Fruit fly (Drosophila melanogaster) whole organism, embryonic: ENCODE results near the gene SelT.
A peak's percentile ranks its signal among the peaks of the same experiment; 100 is the strongest.

Experiments used
- ATbp ChIP-seq: fragments of 200-800 bp; sonication (Bioruptor generic); optimal IDR thresholded peaks from 2 replicates; lab custom pipeline; 2017; ENCODE audit warnings: missing biosample characterization, mild to moderate bottlenecking, missing genetic modification characterization, missing genetic modification reagents
- Asciz ChIP-seq: fragments of 200-800 bp; sonication (Bioruptor generic); optimal IDR thresholded peaks from 2 replicates; lab custom pipeline; 2017; ENCODE audit warnings: missing biosample characterization, mild to moderate bottlenecking, missing genetic modification characterization, missing genetic modification reagents
- Atf3 ChIP-seq: fragments of 200-800 bp; sonication (Bioruptor generic); optimal IDR thresholded peaks from 3 replicates; lab custom pipeline; 2016; ENCODE audit warnings: missing biosample characterization, missing genetic modification characterization
- Bgb ChIP-seq: fragments of 200-800 bp; sonication (Bioruptor generic); IDR thresholded peaks from 2 replicates; pipeline ENCODE4 v1.3.6; 2022; ENCODE audit warnings: missing biosample characterization, missing genetic modification characterization; ENCODE audit not compliant: partially characterized antibody
- Blimp-1 ChIP-seq: fragments of 200-800 bp; sonication (Bioruptor generic); optimal IDR thresholded peaks from 3 replicates; lab custom pipeline; 2018; ENCODE audit warnings: missing biosample characterization, missing genetic modification characterization, mild to moderate bottlenecking, moderate library complexity, missing genetic modification reagents
- CG10209 ChIP-seq: fragments of 200-800 bp; sonication (Bioruptor generic); optimal IDR thresholded peaks from 3 replicates; lab custom pipeline; 2017; ENCODE audit warnings: missing biosample characterization, mild to moderate bottlenecking, missing genetic modification characterization, missing genetic modification reagents
- CG10267 ChIP-seq: fragments of 200-800 bp; sonication (Bioruptor generic); optimal IDR thresholded peaks from 2 replicates; lab custom pipeline; 2018; ENCODE audit warnings: missing biosample characterization, mild to moderate bottlenecking, missing genetic modification characterization, moderate library complexity
- CG10979 ChIP-seq: fragments of 200-800 bp; sonication (Bioruptor generic); optimal IDR thresholded peaks from 2 replicates; lab custom pipeline; 2018; ENCODE audit warnings: missing biosample characterization, mild to moderate bottlenecking, missing genetic modification characterization, moderate library complexity
- CG12942 ChIP-seq: fragments of 200-800 bp; sonication (Bioruptor generic); optimal IDR thresholded peaks from 3 replicates; lab custom pipeline; 2016; ENCODE audit warnings: missing biosample characterization, missing genetic modification characterization
- CG15479 ChIP-seq: fragments of 200-800 bp; sonication (Bioruptor generic); optimal IDR thresholded peaks from 3 replicates; lab custom pipeline; 2019; ENCODE audit warnings: missing biosample characterization, mild to moderate bottlenecking, missing genetic modification characterization, moderate library complexity
- CG17186 ChIP-seq: fragments of 200-800 bp; sonication (Bioruptor generic); optimal IDR thresholded peaks from 3 replicates; lab custom pipeline; 2017; ENCODE audit warnings: missing biosample characterization, missing genetic modification reagents, missing genetic modification characterization
- CG17568 ChIP-seq: fragments of 200-800 bp; sonication (Bioruptor generic); optimal IDR thresholded peaks from 2 replicates; lab custom pipeline; 2018; ENCODE audit warnings: missing biosample characterization, mild to moderate bottlenecking, missing genetic modification characterization, moderate library complexity
- CG2120 ChIP-seq: fragments of 200-800 bp; sonication (Bioruptor generic); optimal IDR thresholded peaks from 3 replicates; lab custom pipeline; 2016; ENCODE audit warnings: missing biosample characterization, missing genetic modification characterization
- CG2889 ChIP-seq: fragments of 200-800 bp; sonication (Bioruptor generic); IDR thresholded peaks from 3 replicates; pipeline ENCODE4 v1.3.6; 2022; ENCODE audit warnings: missing biosample characterization, missing genetic modification characterization
- CG3065 ChIP-seq: fragments of 200-800 bp; sonication (Bioruptor generic); optimal IDR thresholded peaks from 2 replicates; lab custom pipeline; 2016; ENCODE audit warnings: missing biosample characterization, missing genetic modification characterization
- CG3281 ChIP-seq: fragments of 200-800 bp; sonication (Bioruptor generic); optimal IDR thresholded peaks from 3 replicates; lab custom pipeline; 2017; ENCODE audit warnings: missing biosample characterization, mild to moderate bottlenecking, missing genetic modification characterization
- CG3995 ChIP-seq: fragments of 200-800 bp; sonication (Bioruptor generic); optimal IDR thresholded peaks from 3 replicates; lab custom pipeline; 2016; ENCODE audit warnings: missing biosample characterization, missing genetic modification characterization
- CG4707 ChIP-seq: fragments of 200-800 bp; sonication (Bioruptor generic); optimal IDR thresholded peaks from 2 replicates; lab custom pipeline; 2018; ENCODE audit warnings: missing biosample characterization, mild to moderate bottlenecking, missing genetic modification characterization, moderate library complexity
- CG6683 ChIP-seq: fragments of 200-800 bp; sonication (Bioruptor generic); optimal IDR thresholded peaks from 2 replicates; lab custom pipeline; 2017; ENCODE audit warnings: missing biosample characterization, mild to moderate bottlenecking, missing genetic modification characterization, missing genetic modification reagents
- CG8944 ChIP-seq: fragments of 200-800 bp; sonication (Bioruptor generic); optimal IDR thresholded peaks from 3 replicates; lab custom pipeline; 2016; ENCODE audit warnings: missing biosample characterization, missing genetic modification characterization
- CoRest ChIP-seq: fragments of 200-800 bp; sonication (Bioruptor generic); optimal IDR thresholded peaks from 3 replicates; lab custom pipeline; 2018; ENCODE audit warnings: missing biosample characterization, mild to moderate bottlenecking, missing genetic modification characterization, moderate library complexity
- Dbx ChIP-seq: fragments of 200-800 bp; sonication (Bioruptor generic); IDR thresholded peaks from 3 replicates; pipeline ENCODE4 v1.3.6; 2022; ENCODE audit warnings: missing biosample characterization, missing genetic modification characterization
- Eip74EF ChIP-seq, 2 experiments: fragments of 200-800 bp in 1 of 2; fragments of >200 bp in 1 of 2; sonication (Bioruptor generic) in 1 of 2; optimal IDR thresholded peaks; 2 replicates each; lab custom pipeline; 2017 to 2019; ENCODE audit warnings: missing biosample characterization in 2 of 2, missing genetic modification characterization in 2 of 2, mild to moderate bottlenecking in 1 of 2, moderate library complexity in 1 of 2
- Hey ChIP-seq: fragments of 200-800 bp; sonication (Bioruptor generic); optimal IDR thresholded peaks from 3 replicates; lab custom pipeline; 2018; ENCODE audit warnings: missing biosample characterization, mild to moderate bottlenecking, missing genetic modification characterization
- Mes4 ChIP-seq: fragments of 200-800 bp; sonication (Bioruptor generic); optimal IDR thresholded peaks from 2 replicates; lab custom pipeline; 2016; ENCODE audit warnings: missing biosample characterization, missing genetic modification characterization
- Spps ChIP-seq: fragments of 200-800 bp; sonication (Bioruptor generic); optimal IDR thresholded peaks from 2 replicates; lab custom pipeline; 2018; ENCODE audit warnings: missing biosample characterization, mild to moderate bottlenecking, missing genetic modification characterization
- chinmo ChIP-seq: fragments of 200-800 bp; sonication (Bioruptor generic); IDR thresholded peaks from 4 replicates; pipeline ENCODE4 v1.3.6; 2022; ENCODE audit warnings: missing biosample characterization, missing genetic modification characterization; ENCODE audit not compliant: partially characterized antibody
- crp ChIP-seq, 2 experiments: fragments of 200-800 bp; sonication (Bioruptor generic); optimal IDR thresholded peaks; 2 replicates in 1 of 2; 3 replicates in 1 of 2; lab custom pipeline; 2017; ENCODE audit warnings: missing biosample characterization in 2 of 2, missing genetic modification characterization in 2 of 2, mild to moderate bottlenecking in 1 of 2, moderate library complexity in 1 of 2
- dmrt99B ChIP-seq: fragments of 200-800 bp; sonication (Bioruptor generic); optimal IDR thresholded peaks from 2 replicates; lab custom pipeline; 2018; ENCODE audit warnings: missing biosample characterization, mild to moderate bottlenecking, missing genetic modification characterization, moderate library complexity
- fd3F ChIP-seq: fragments of 200-800 bp; sonication (Bioruptor generic); optimal IDR thresholded peaks from 2 replicates; lab custom pipeline; 2018; ENCODE audit warnings: missing biosample characterization, mild to moderate bottlenecking, missing genetic modification characterization, moderate library complexity
- gt ChIP-seq: fragments of 200-800 bp; sonication (Bioruptor generic); IDR thresholded peaks from 2 replicates; pipeline ENCODE4 v1.3.6; 2022; ENCODE audit warnings: missing biosample characterization, missing genetic modification characterization
- her ChIP-seq: fragments of 200-800 bp; sonication (Bioruptor generic); optimal IDR thresholded peaks from 2 replicates; lab custom pipeline; 2016; ENCODE audit warnings: missing biosample characterization, missing genetic modification characterization
- ind ChIP-seq: fragments of 200-800 bp; sonication (Bioruptor generic); optimal IDR thresholded peaks from 3 replicates; lab custom pipeline; 2016; ENCODE audit warnings: missing biosample characterization, missing genetic modification characterization
- jigr1 ChIP-seq: fragments of 200-800 bp; sonication (Bioruptor generic); IDR thresholded peaks from 3 replicates; pipeline ENCODE4 v1.3.6; 2022; ENCODE audit warnings: missing biosample characterization, missing genetic modification characterization
- jing ChIP-seq: fragments of 200-800 bp; sonication (Bioruptor generic); optimal IDR thresholded peaks from 2 replicates; lab custom pipeline; 2018; ENCODE audit warnings: missing biosample characterization, mild to moderate bottlenecking, missing genetic modification characterization
- knrl ChIP-seq: fragments of 200-800 bp; sonication (Bioruptor generic); IDR thresholded peaks from 3 replicates; pipeline ENCODE4 v1.3.6; 2022; ENCODE audit warnings: missing biosample characterization, missing genetic modification characterization; ENCODE audit not compliant: partially characterized antibody
- mam ChIP-seq: fragments of 200-800 bp; sonication (Bioruptor generic); optimal IDR thresholded peaks from 3 replicates; lab custom pipeline; 2016; ENCODE audit warnings: missing biosample characterization, missing genetic modification characterization
- pb ChIP-seq: fragments of 200-800 bp; sonication (Bioruptor generic); optimal IDR thresholded peaks from 3 replicates; lab custom pipeline; 2016; ENCODE audit warnings: missing biosample characterization, missing genetic modification characterization
- pnt ChIP-seq: fragments of 200-800 bp; sonication (Bioruptor generic); optimal IDR thresholded peaks from 3 replicates; lab custom pipeline; 2016; ENCODE audit warnings: missing biosample characterization, missing genetic modification characterization
- repo ChIP-seq: fragments of 200-800 bp; sonication (Bioruptor generic); optimal IDR thresholded peaks from 2 replicates; lab custom pipeline; 2016; ENCODE audit warnings: missing biosample characterization, missing genetic modification characterization
- ro ChIP-seq: fragments of 200-800 bp; sonication (Bioruptor generic); IDR thresholded peaks from 2 replicates; pipeline ENCODE4 v1.3.6; 2022; ENCODE audit warnings: missing biosample characterization, missing genetic modification characterization
- salm ChIP-seq: fragments of 200-800 bp; sonication (Bioruptor generic); optimal IDR thresholded peaks from 2 replicates; lab custom pipeline; 2018; ENCODE audit warnings: missing biosample characterization, mild to moderate bottlenecking, missing genetic modification characterization
- seq ChIP-seq: fragments of 200-800 bp; sonication (Bioruptor generic); IDR thresholded peaks from 2 replicates; pipeline ENCODE4 v1.3.6; 2022; ENCODE audit warnings: missing biosample characterization, missing genetic modification characterization
- sqz ChIP-seq: fragments of 200-800 bp; sonication (Bioruptor generic); optimal IDR thresholded peaks from 3 replicates; lab custom pipeline; 2018; ENCODE audit warnings: missing biosample characterization, mild to moderate bottlenecking, missing genetic modification characterization
- sr ChIP-seq: fragments of 200-800 bp; sonication (Bioruptor generic); IDR thresholded peaks from 3 replicates; pipeline ENCODE4 v1.3.6; 2022; ENCODE audit warnings: missing biosample characterization, missing genetic modification characterization
- tio ChIP-seq: fragments of 200-800 bp; sonication (Bioruptor generic); optimal IDR thresholded peaks from 2 replicates; lab custom pipeline; 2017; ENCODE audit warnings: missing biosample characterization, missing genetic modification characterization, inconsistent platforms
- tx ChIP-seq: fragments of 200-800 bp; sonication (Bioruptor generic); optimal IDR thresholded peaks from 2 replicates; lab custom pipeline; 2016; ENCODE audit warnings: missing biosample characterization, missing genetic modification characterization
- unc-4 ChIP-seq: fragments of 200-800 bp; sonication (Bioruptor generic); IDR thresholded peaks from 2 replicates; pipeline ENCODE4 v1.3.6; 2022; ENCODE audit warnings: missing biosample characterization, missing genetic modification characterization; ENCODE audit not compliant: partially characterized antibody
- usp ChIP-seq: fragments of >200 bp; optimal IDR thresholded peaks from 2 replicates; lab custom pipeline; 2017; ENCODE audit warnings: missing biosample characterization, missing genetic modification characterization

The SelT gene

DNA sequence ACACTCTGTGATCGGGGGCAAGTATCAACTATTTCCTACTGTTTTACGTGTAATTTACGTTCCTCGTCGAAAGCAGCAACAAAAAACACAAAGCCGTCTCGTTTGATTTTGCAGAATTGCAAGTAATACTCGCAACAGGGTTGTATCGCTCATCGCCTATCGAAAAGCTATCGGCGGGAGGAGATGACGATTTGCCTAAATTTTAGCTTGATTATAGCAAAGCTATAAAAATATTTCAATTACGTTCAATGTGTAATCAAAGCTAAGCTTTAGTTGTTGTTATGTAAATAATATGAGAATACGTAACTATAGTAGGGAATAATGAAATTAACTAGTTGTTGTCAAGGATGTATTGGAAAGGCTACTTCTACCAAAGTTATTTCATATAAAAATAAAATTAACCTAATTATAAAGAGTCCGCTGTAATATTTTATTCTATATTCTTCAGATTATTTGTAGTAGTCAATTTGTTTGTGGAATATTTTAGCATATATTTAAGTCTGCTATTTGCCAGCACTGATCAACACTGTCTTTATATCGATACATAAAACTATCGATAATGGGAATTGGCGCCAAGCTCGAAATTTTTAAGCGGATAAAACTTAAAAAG lies 49.0 kb downstream of the SelT start, which contains the start of gene Rpn11 (continued):
- TF ChIP-seq CG10979 (peak; percentile 49), CG10267 (peak; percentile 90), CG10209 (GFP tag; lab: Kevin White, UChicago) (peak; percentile 58), mam (GFP tag; lab: Kevin White, UChicago) (peak; percentile 24), fd3F (GFP tag; lab: Kevin White, UChicago) (peak; percentile 45), sqz (GFP tag; lab: Kevin White, UChicago) (no peak), ind (peak; percentile 54), CG17568 (GFP tag; lab: Kevin White, UChicago) (peak; percentile 23), jing (GFP tag; lab: Kevin White, UChicago) (no peak), Dbx (peak; percentile 24; the same call in 1 of the 3 replicates), gt (GFP tag; lab: Robert Waterston, UW) (no peak), dmrt99B (tag; lab: Kevin White, UChicago) (peak; percentile 68), CG12942 (GFP tag; lab: Kevin White, UChicago) (peak; percentile 25), Atf3 (no peak), unc-4 (GFP tag; lab: Robert Waterston, UW) (peak; percentile 38; the same call in 1 of the 2 replicates), Eip74EF (GFP tag; optimal IDR thresholded peaks at IDR 0.05; lab: Kevin White, UChicago) (peak in 1 of 2 experiments; percentile 37), Spps (tag; lab: Kevin White, UChicago) (peak; percentile 34), Mes4 (no peak), ro (GFP tag; lab: Robert Waterston, UW) (no peak), ATbp (no peak), Hey (no peak), pnt (no peak), CG4707 (no peak), crp (GFP tag; optimal IDR thresholded peaks at IDR 0.05; lab: Kevin White, UChicago) (peak in 1 of 2 experiments; percentile 20), CG3995 (peak; percentile 39), CG17186 (no peak), CG3281 (GFP tag; lab: Kevin White, UChicago) (peak; percentile 54), CG2889 (GFP tag; lab: Robert Waterston, UW) (no peak), CG15479 (GFP tag; lab: Kevin White, UChicago) (no peak), sr (GFP tag; lab: Robert Waterston, UW) (no peak), tx (peak; percentile 41), Asciz (GFP tag; lab: Kevin White, UChicago) (peak; percentile 15), seq (GFP tag; lab: Robert Waterston, UW) (no peak), usp (GFP tag; lab: Kevin White, UChicago) (no peak), Blimp-1 (GFP tag; lab: Kevin White, UChicago) (peak; percentile 56), pb (no peak), CG3065 (no peak), tio (GFP tag; lab: Kevin White, UChicago) (peak; percentile 45), salm (tag; lab: Kevin White, UChicago) (no peak), CG6683 (GFP tag; lab: Kevin White, UChicago) (no peak), chinmo (no peak), jigr1 (GFP tag; lab: Robert Waterston, UW) (no peak), her (GFP tag; lab: Kevin White, UChicago) (no peak), CoRest (tag; lab: Kevin White, UChicago) (peak; percentile 84), Bgb (GFP tag; lab: Robert Waterston, UW) (peak; percentile 36; the same call in 1 of the 2 replicates), repo (GFP tag; lab: Kevin White, UChicago) (no peak), CG2120 (peak; percentile 68), CG8944 (GFP tag; lab: Kevin White, UChicago) (no peak), knrl (GFP tag; lab: Robert Waterston, UW) (peak; percentile 39; the same call in 2 of the 3 replicates)
